Worm (Caenorhabditis elegans) whole organism, L1 larva: ENCODE measurements around the gene F07G11.4.
A peak's percentile ranks its signal among the peaks of the same experiment; 100 is the strongest.

ENCODE experiments used
- C16A3.4 ChIP-seq: fragments of 150-350 bp; optimal IDR thresholded peaks from 2 replicates; lab custom pipeline; 2014; ENCODE audit warnings: missing biosample characterization, missing genetic modification characterization
- F16B12.6 ChIP-seq: fragments of 150-350 bp; optimal IDR thresholded peaks from 2 replicates; lab custom pipeline; 2014; ENCODE audit warnings: missing biosample characterization, missing genetic modification characterization
- Y116A8C.19 ChIP-seq: sonication (generic microtip); optimal IDR thresholded peaks from 2 replicates; lab custom pipeline; 2016; ENCODE audit warnings: missing compliant biosample characterization, missing genetic modification characterization, borderline replicate concordance
- ama-1 ChIP-seq: fragments of 150-350 bp; optimal IDR thresholded peaks from 2 replicates; lab custom pipeline; 2014
- ceh-8 ChIP-seq: fragments of 200-800 bp; sonication (Bioruptor generic); optimal IDR thresholded peaks from 2 replicates; lab custom pipeline; 2018; ENCODE audit warnings: mild to moderate bottlenecking, missing genetic modification characterization, moderate library complexity, missing compliant biosample characterization
- ceh-88 ChIP-seq: fragments of 200-800 bp; sonication (Bioruptor generic); IDR thresholded peaks from 2 replicates; pipeline ENCODE4 v1.3.6; 2022; ENCODE audit warnings: missing genetic modification characterization, missing compliant biosample characterization
- efl-1 ChIP-seq, 4 experiments: fragments of 150-350 bp; optimal IDR thresholded peaks in 3 of 4; peaks in 1 of 4; 1 replicate in 1 of 4; 2 replicates in 3 of 4; lab custom pipeline; 2014; ENCODE audit warnings: missing biosample characterization in 2 of 4, missing genetic modification characterization in 2 of 4, missing genetic modification reagents in 2 of 4
- egl-13 ChIP-seq: sonication (generic microtip); optimal IDR thresholded peaks from 2 replicates; lab custom pipeline; 2016; ENCODE audit warnings: missing genotype, missing genetic modification reagents, missing genetic modification characterization, missing compliant biosample characterization
- elt-3 ChIP-seq, 6 experiments: fragments of 150-350 bp in 1 of 6; sonication (generic microtip); optimal IDR thresholded peaks; 2 replicates each; lab custom pipeline; 2017 to 2018; ENCODE audit warnings: missing biosample characterization in 6 of 6, missing genetic modification characterization in 6 of 6, inconsistent platforms in 1 of 6
- fkh-10 ChIP-seq: sonication (generic microtip); optimal IDR thresholded peaks from 2 replicates; lab custom pipeline; 2017; ENCODE audit warnings: missing biosample characterization, missing genetic modification reagents, missing genetic modification characterization
- fkh-4 ChIP-seq: sonication (generic microtip); optimal IDR thresholded peaks from 2 replicates; lab custom pipeline; 2016; ENCODE audit warnings: missing compliant biosample characterization, missing genetic modification characterization, borderline replicate concordance
- fos-1 ChIP-seq: fragments of 150-350 bp; optimal IDR thresholded peaks from 2 replicates; lab custom pipeline; 2014; ENCODE audit warnings: missing biosample characterization, missing genetic modification characterization
- hlh-17 ChIP-seq: fragments of 200-800 bp; sonication (Bioruptor generic); optimal IDR thresholded peaks from 2 replicates; lab custom pipeline; 2018; ENCODE audit warnings: missing genetic modification characterization, mild to moderate bottlenecking, missing compliant biosample characterization, moderate library complexity, borderline replicate concordance
- hlh-4 ChIP-seq: sonication (generic microtip); optimal IDR thresholded peaks from 2 replicates; lab custom pipeline; 2016; ENCODE audit warnings: mild to moderate bottlenecking, missing genetic modification characterization, missing compliant biosample characterization
- hpl-2 ChIP-seq: fragments of 150-350 bp; optimal IDR thresholded peaks from 2 replicates; lab custom pipeline; 2014; ENCODE audit warnings: missing biosample characterization, missing genetic modification reagents, missing genetic modification characterization
- irx-1 ChIP-seq: sonication (generic microtip); optimal IDR thresholded peaks from 2 replicates; lab custom pipeline; 2016; ENCODE audit warnings: missing genetic modification characterization, missing compliant biosample characterization
- jun-1 ChIP-seq: fragments of 150-350 bp; optimal IDR thresholded peaks from 2 replicates; lab custom pipeline; 2014; ENCODE audit warnings: missing biosample characterization, missing genetic modification reagents, missing genetic modification characterization
- lin-13 ChIP-seq: fragments of 150-350 bp; optimal IDR thresholded peaks from 2 replicates; lab custom pipeline; 2014; ENCODE audit warnings: missing biosample characterization, missing genetic modification reagents, missing genetic modification characterization
- lin-15B ChIP-seq: fragments of 150-350 bp; sonication (generic microtip); optimal IDR thresholded peaks from 3 replicates; lab custom pipeline; 2014; ENCODE audit warnings: missing biosample characterization, missing genetic modification characterization
- lin-39 ChIP-seq: fragments of 150-350 bp; optimal IDR thresholded peaks from 2 replicates; lab custom pipeline; 2014; ENCODE audit warnings: missing biosample characterization, missing genetic modification reagents, missing genetic modification characterization
- lir-3 ChIP-seq: sonication (generic microtip); optimal IDR thresholded peaks from 2 replicates; lab custom pipeline; 2016; ENCODE audit warnings: mild to moderate bottlenecking, missing genetic modification characterization, moderate library complexity, missing compliant biosample characterization; ENCODE audit not compliant: poor library complexity
- lsy-2 ChIP-seq, 2 experiments: fragments of 150-350 bp; optimal IDR thresholded peaks; 2 replicates each; lab custom pipeline; 2014; ENCODE audit warnings: missing biosample characterization in 2 of 2, missing genetic modification characterization in 2 of 2
- mab-9 ChIP-seq: fragments of 200-800 bp; sonication (Bioruptor generic); IDR thresholded peaks from 2 replicates; pipeline ENCODE4 v1.3.6; 2022; ENCODE audit warnings: missing genetic modification reagents, missing genetic modification characterization, missing compliant biosample characterization
- mdl-1 ChIP-seq, 2 experiments: fragments of 150-350 bp; optimal IDR thresholded peaks; 2 replicates each; lab custom pipeline; 2014 to 2017; ENCODE audit warnings: missing biosample characterization in 2 of 2, missing genetic modification characterization in 2 of 2, inconsistent platforms in 1 of 2
- nhr-20 ChIP-seq: sonication (generic microtip); optimal IDR thresholded peaks from 2 replicates; lab custom pipeline; 2016; ENCODE audit warnings: mild to moderate bottlenecking, missing genetic modification characterization, missing compliant biosample characterization
- nhr-77 ChIP-seq: fragments of 150-350 bp; optimal IDR thresholded peaks from 2 replicates; lab custom pipeline; 2014; ENCODE audit warnings: missing biosample characterization, missing genetic modification characterization
- nhr-85 ChIP-seq: sonication (generic microtip); peaks from one replicate; lab custom pipeline; 2016; ENCODE audit warnings: missing genetic modification characterization, inconsistent platforms, missing compliant biosample characterization
- nhr-90 ChIP-seq: sonication (generic microtip); optimal IDR thresholded peaks from 2 replicates; lab custom pipeline; 2016; ENCODE audit warnings: mild to moderate bottlenecking, missing genetic modification characterization, missing compliant biosample characterization; ENCODE audit not compliant: poor library complexity
- pax-3 ChIP-seq: fragments of 200-800 bp; sonication (Bioruptor generic); optimal IDR thresholded peaks from 2 replicates; lab custom pipeline; 2018; ENCODE audit warnings: mild to moderate bottlenecking, missing genetic modification characterization, moderate library complexity, missing compliant biosample characterization
- pqm-1 ChIP-seq: sonication (generic microtip); optimal IDR thresholded peaks from 3 replicates; lab custom pipeline; 2017; ENCODE audit warnings: missing biosample characterization, missing genetic modification characterization
- rnt-1 ChIP-seq: sonication (generic microtip); optimal IDR thresholded peaks from 2 replicates; lab custom pipeline; 2016; ENCODE audit warnings: mild to moderate bottlenecking, missing genetic modification characterization, moderate library complexity, missing compliant biosample characterization
- swsn-7 ChIP-seq: sonication (generic microtip); optimal IDR thresholded peaks from 2 replicates; lab custom pipeline; 2016; ENCODE audit warnings: missing genetic modification characterization, missing compliant biosample characterization
- tbx-2 ChIP-seq: sonication (generic microtip); optimal IDR thresholded peaks from 2 replicates; lab custom pipeline; 2016; ENCODE audit warnings: missing genetic modification characterization, missing compliant biosample characterization
- tlp-1 ChIP-seq: fragments of 150-350 bp; optimal IDR thresholded peaks from 2 replicates; lab custom pipeline; 2014; ENCODE audit warnings: missing biosample characterization, missing genetic modification characterization
- unc-30 ChIP-seq: sonication (generic microtip); optimal IDR thresholded peaks from 2 replicates; lab custom pipeline; 2017; ENCODE audit warnings: missing biosample characterization, missing genetic modification characterization
- unc-86 ChIP-seq: sonication (generic microtip); optimal IDR thresholded peaks from 2 replicates; lab custom pipeline; 2016; ENCODE audit warnings: missing genetic modification characterization, missing compliant biosample characterization
- vab-15 ChIP-seq: sonication (generic microtip); optimal IDR thresholded peaks from 2 replicates; lab custom pipeline; 2017; ENCODE audit warnings: missing genotype, mild to moderate bottlenecking, missing genetic modification characterization, missing compliant biosample characterization
- zag-1 ChIP-seq: fragments of 150-350 bp; optimal IDR thresholded peaks from 2 replicates; lab custom pipeline; 2014; ENCODE audit warnings: missing biosample characterization, missing genetic modification characterization

The F07G11.4 gene

ce11 chrV:7279090-7279489 lies 16.1 kb downstream of the F07G11.4 start, which contains the start of gene C13A2.4:
Gene C13A2.4, plus strand, starts transcription at chrV:7279390.
- TF ChIP-seq efl-1 (optimal IDR thresholded peaks at IDR 0.05; lab: Kevin White, UChicago) (no peak), efl-1 (GFP tag; optimal IDR thresholded peaks at IDR 0.05 in 1 of 2; lab: Kevin White, UChicago) (peak in 1 of 2 experiments; percentile 23), tlp-1 (tag; lab: Kevin White, UChicago) (no peak)
- TF ChIP-seq, all 84 proteins: peak for 1

ce11 chrV:7275491-7275890 lies 19.7 kb downstream of the F07G11.4 start, which contains the start of gene C13A2.5:
Gene C13A2.5, plus strand, starts transcription at chrV:7275791.
- TF ChIP-seq nhr-20 (no peak), elt-3 (tag; optimal IDR thresholded peaks at IDR 0.05; lab: Kevin White, UChicago) (no peak), vab-15 (tag; lab: Kevin White, UChicago) (no peak), egl-13 (tag; lab: Kevin White, UChicago) (no peak), F16B12.6 (tag; lab: Kevin White, UChicago) (no peak), ceh-8 (GFP tag; lab: Kevin White, UChicago) (no peak), zag-1 (no peak), irx-1 (tag; lab: Kevin White, UChicago) (no peak), lin-39 (no peak)
- TF ChIP-seq, all 84 proteins: peak for 0

- no peak for TF ChIP-seq rnt-1 (tag; lab: Kevin White, UChicago)
- TF ChIP-seq jun-1 = no peak
- no peak for TF ChIP-seq unc-30 (tag; lab: Kevin White, UChicago)
- no peak for TF ChIP-seq fos-1
- TF ChIP-seq mdl-1 (tag; optimal IDR thresholded peaks at IDR 0.05; lab: Kevin White, UChicago) = no peak
Observed at ce11 chrV:7274992-7275391, 20.2 kb downstream of the F07G11.4 start, which contains the start of gene C13A2.10. Gene C13A2.10, minus strand, starts transcription at chrV:7275092.

ce11 chrV:7269399-7269798 lies 25.8 kb downstream of the F07G11.4 start, which contains the start of gene C13A2.6:
Gene C13A2.6, plus strand, starts transcription at chrV:7269699.
- no peak for TF ChIP-seq hpl-2
- no peak for TF ChIP-seq swsn-7 (tag; lab: Kevin White, UChicago)
- TF ChIP-seq hlh-4 (tag; lab: Kevin White, UChicago) = no peak
- TF ChIP-seq lir-3 (tag; lab: Kevin White, UChicago) = no peak
- TF ChIP-seq ama-1 (lab: Kevin White, UChicago) = no peak
- TF ChIP-seq C16A3.4 (tag; lab: Kevin White, UChicago) = no peak
- no peak for TF ChIP-seq hlh-17 (GFP tag; lab: Kevin White, UChicago)
- TF ChIP-seq nhr-77 (tag; lab: Kevin White, UChicago) = no peak
- no peak for TF ChIP-seq elt-3 (tag; optimal IDR thresholded peaks at IDR 0.05; lab: Kevin White, UChicago)
- no peak for TF ChIP-seq irx-1 (tag; lab: Kevin White, UChicago)
- TF ChIP-seq lin-15B (tag; lab: Kevin White, UChicago) = no peak
- TF ChIP-seq unc-86 (tag; lab: Kevin White, UChicago) = no peak
- no peak for TF ChIP-seq ceh-88 (GFP tag; lab: Robert Waterston, UW)

- TF ChIP-seq vab-15 (tag; lab: Kevin White, UChicago) (no peak), nhr-90 (no peak), fkh-4 (tag; lab: Kevin White, UChicago) (no peak)
Observed at ce11 chrV:7266021-7266420, 29.1 kb downstream of the F07G11.4 start, which contains the start of gene C13A2.7. Gene C13A2.7, plus strand, starts transcription at chrV:7266321.

- TF ChIP-seq nhr-85 (tag; lab: Kevin White, UChicago) (no peak), lsy-2 (tag; optimal IDR thresholded peaks at IDR 0.05; lab: Kevin White, UChicago) (no peak), tbx-2 (tag; lab: Kevin White, UChicago) (no peak), pax-3 (tag; lab: Kevin White, UChicago) (no peak), pqm-1 (tag; lab: Kevin White, UChicago) (no peak), Y116A8C.19 (tag; lab: Kevin White, UChicago) (no peak), ceh-88 (GFP tag; lab: Robert Waterston, UW) (no peak), hlh-17 (GFP tag; lab: Kevin White, UChicago) (no peak), lin-13 (GFP tag; lab: Kevin White, UChicago) (no peak), fkh-10 (GFP tag; lab: Kevin White, UChicago) (no peak), mab-9 (no peak)
Observed at ce11 chrV:7264042-7264441, 31.1 kb downstream of the F07G11.4 start, which contains the start of gene C13A2.9. Gene C13A2.9, minus strand, starts transcription at chrV:7264142.
